Fruit fly (Drosophila melanogaster) whole organism, embryonic: ENCODE results near the gene CG14696.
A peak's percentile ranks its signal among the peaks of the same experiment; 100 is the strongest.

Experiments
- Abd-B ChIP-seq: fragments of 200-800 bp; sonication (Bioruptor generic); optimal IDR thresholded peaks from 2 replicates; lab custom pipeline; 2018; ENCODE audit warnings: missing biosample characterization, mild to moderate bottlenecking, missing genetic modification characterization, moderate library complexity
- Bgb ChIP-seq: fragments of 200-800 bp; sonication (Bioruptor generic); IDR thresholded peaks from 2 replicates; pipeline ENCODE4 v1.3.6; 2022; ENCODE audit warnings: missing biosample characterization, missing genetic modification characterization; ENCODE audit not compliant: partially characterized antibody
- C15 ChIP-seq: fragments of 200-800 bp; sonication (Bioruptor generic); IDR thresholded peaks from 3 replicates; pipeline ENCODE4 v1.3.6; 2022; ENCODE audit warnings: missing biosample characterization, missing genetic modification characterization
- CG10147 ChIP-seq: fragments of 200-800 bp; sonication (Bioruptor generic); optimal IDR thresholded peaks from 2 replicates; lab custom pipeline; 2019; ENCODE audit warnings: missing biosample characterization, mild to moderate bottlenecking, missing genetic modification characterization, moderate library complexity
- CG10959 ChIP-seq: fragments of 200-800 bp; sonication (Bioruptor generic); IDR thresholded peaks from 2 replicates; pipeline ENCODE4 v1.3.6; 2022; ENCODE audit warnings: missing biosample characterization, missing genetic modification characterization
- CG11085 ChIP-seq: fragments of 200-800 bp; sonication (Bioruptor generic); IDR thresholded peaks from 2 replicates; pipeline ENCODE4 v1.3.6; 2022; ENCODE audit warnings: missing biosample characterization, missing genetic modification characterization
- CG13424 ChIP-seq: fragments of 200-800 bp; sonication (Bioruptor generic); optimal IDR thresholded peaks from 2 replicates; lab custom pipeline; 2019; ENCODE audit warnings: missing biosample characterization, mild to moderate bottlenecking, missing genetic modification characterization, moderate library complexity
- CG15514 ChIP-seq: fragments of 200-800 bp; sonication (Bioruptor generic); optimal IDR thresholded peaks from 3 replicates; lab custom pipeline; 2017; ENCODE audit warnings: missing biosample characterization, missing genetic modification characterization, mild to moderate bottlenecking, moderate library complexity, missing genetic modification reagents
- CG17568 ChIP-seq: fragments of 200-800 bp; sonication (Bioruptor generic); optimal IDR thresholded peaks from 2 replicates; lab custom pipeline; 2018; ENCODE audit warnings: missing biosample characterization, mild to moderate bottlenecking, missing genetic modification characterization, moderate library complexity
- CG18476 ChIP-seq: fragments of 200-800 bp; sonication (Bioruptor generic); optimal IDR thresholded peaks from 2 replicates; lab custom pipeline; 2016; ENCODE audit warnings: missing biosample characterization, mild to moderate bottlenecking, missing genetic modification characterization
- CG2199 ChIP-seq: fragments of 200-800 bp; sonication (Bioruptor generic); IDR thresholded peaks from 3 replicates; pipeline ENCODE4 v1.3.6; 2022; ENCODE audit warnings: missing biosample characterization, missing genetic modification characterization
- CG30020 ChIP-seq: fragments of 200-800 bp; optimal IDR thresholded peaks from 2 replicates; lab custom pipeline; 2019; ENCODE audit warnings: missing biosample characterization, mild to moderate bottlenecking, missing genetic modification characterization, moderate library complexity
- CG34376 ChIP-seq: fragments of 200-800 bp; sonication (Bioruptor generic); optimal IDR thresholded peaks from 2 replicates; lab custom pipeline; 2018; ENCODE audit warnings: missing biosample characterization, mild to moderate bottlenecking, missing genetic modification characterization
- CG43689 ChIP-seq: fragments of 200-800 bp; sonication (Bioruptor generic); IDR thresholded peaks from 2 replicates; pipeline ENCODE4 v1.3.6; 2022; ENCODE audit warnings: missing biosample characterization, missing genetic modification characterization
- CG4424 ChIP-seq: fragments of 200-800 bp; sonication (Bioruptor generic); optimal IDR thresholded peaks from 3 replicates; lab custom pipeline; 2016; ENCODE audit warnings: missing biosample characterization, missing genetic modification characterization
- CG6813 ChIP-seq: fragments of 200-800 bp; sonication (Bioruptor generic); optimal IDR thresholded peaks from 2 replicates; lab custom pipeline; 2017; ENCODE audit warnings: missing biosample characterization, missing genetic modification characterization, mild to moderate bottlenecking, moderate library complexity, missing genetic modification reagents
- Camta ChIP-seq: fragments of 200-800 bp; sonication (Bioruptor generic); optimal IDR thresholded peaks from 2 replicates; lab custom pipeline; 2016; ENCODE audit warnings: missing biosample characterization, missing genetic modification characterization
- Dfd ChIP-seq, 2 experiments: fragments of >200 bp; optimal IDR thresholded peaks; 2 replicates each; lab custom pipeline; 2017; ENCODE audit warnings: missing biosample characterization in 2 of 2, missing genetic modification characterization in 2 of 2
- Doc2 ChIP-seq: fragments of 200-800 bp; sonication (Bioruptor generic); IDR thresholded peaks from 2 replicates; pipeline ENCODE4 v1.3.6; 2022; ENCODE audit warnings: missing biosample characterization, missing genetic modification characterization
- Drgx ChIP-seq: fragments of 200-800 bp; sonication (Bioruptor generic); IDR thresholded peaks from 2 replicates; pipeline ENCODE4 v1.3.6; 2022; ENCODE audit warnings: missing biosample characterization, missing genetic modification characterization
- Fer2 ChIP-seq: fragments of 200-800 bp; sonication (Bioruptor generic); optimal IDR thresholded peaks from 2 replicates; lab custom pipeline; 2018; ENCODE audit warnings: missing biosample characterization, mild to moderate bottlenecking, missing genetic modification characterization, moderate library complexity
- HLH4C ChIP-seq: fragments of 200-800 bp; sonication (Bioruptor generic); IDR thresholded peaks from 3 replicates; pipeline ENCODE4 v1.3.6; 2022; ENCODE audit warnings: missing biosample characterization, missing genetic modification characterization; ENCODE audit not compliant: partially characterized antibody
- HmgZ ChIP-seq: fragments of 200-800 bp; sonication (Bioruptor generic); optimal IDR thresholded peaks from 2 replicates; lab custom pipeline; 2018; ENCODE audit warnings: missing biosample characterization, mild to moderate bottlenecking, missing genetic modification characterization
- Hmx ChIP-seq: fragments of 200-800 bp; sonication (Bioruptor generic); optimal IDR thresholded peaks from 2 replicates; lab custom pipeline; 2016; ENCODE audit warnings: missing biosample characterization, missing genetic modification characterization
- Hr78 ChIP-seq, 2 experiments: fragments of 200-800 bp in 1 of 2; fragments of >200 bp in 1 of 2; sonication (Bioruptor generic) in 1 of 2; optimal IDR thresholded peaks; 2 replicates each; lab custom pipeline; 2017 to 2019; ENCODE audit warnings: missing biosample characterization in 2 of 2, missing genetic modification characterization in 2 of 2, mild to moderate bottlenecking in 1 of 2, moderate library complexity in 1 of 2
- MESR4 ChIP-seq: fragments of 200-800 bp; sonication (Bioruptor generic); optimal IDR thresholded peaks from 2 replicates; lab custom pipeline; 2018; ENCODE audit warnings: missing biosample characterization, mild to moderate bottlenecking, missing genetic modification characterization, moderate library complexity
- Med ChIP-seq: fragments of 200-800 bp; sonication (Bioruptor generic); peaks from one replicate; lab custom pipeline; 2016; ENCODE audit warnings: missing biosample characterization, missing genetic modification characterization, mild to moderate bottlenecking, inconsistent platforms, moderate library complexity
- Nf-YA ChIP-seq: fragments of 200-800 bp; sonication (Bioruptor generic); IDR thresholded peaks from 2 replicates; pipeline ENCODE4 v1.3.6; 2022; ENCODE audit warnings: missing biosample characterization, missing genetic modification characterization
- Pdp1 ChIP-seq, 2 experiments: fragments of 200-800 bp; sonication (Bioruptor generic); optimal IDR thresholded peaks; 3 replicates each; lab custom pipeline; 2016; ENCODE audit warnings: missing biosample characterization in 2 of 2, missing genetic modification characterization in 2 of 2, mild to moderate bottlenecking in 1 of 2, moderate library complexity in 1 of 2
- Ptx1 ChIP-seq: fragments of 200-800 bp; sonication (Bioruptor generic); IDR thresholded peaks from 2 replicates; pipeline ENCODE4 v1.3.6; 2022; ENCODE audit warnings: missing biosample characterization, missing genetic modification characterization
- Sox102F ChIP-seq: fragments of 200-800 bp; sonication (Bioruptor generic); optimal IDR thresholded peaks from 2 replicates; lab custom pipeline; 2018; ENCODE audit warnings: missing biosample characterization, mild to moderate bottlenecking, missing genetic modification characterization, moderate library complexity
- TFAM ChIP-seq: fragments of 200-800 bp; sonication (Bioruptor generic); optimal IDR thresholded peaks from 2 replicates; lab custom pipeline; 2017; ENCODE audit warnings: missing biosample characterization, missing genetic modification characterization, inconsistent platforms
- ash1 ChIP-seq: fragments of 200-800 bp; sonication (Bioruptor generic); optimal IDR thresholded peaks from 2 replicates; lab custom pipeline; 2018; ENCODE audit warnings: missing biosample characterization, mild to moderate bottlenecking, missing genetic modification characterization
- cas ChIP-seq: fragments of 200-800 bp; sonication (Bioruptor generic); IDR thresholded peaks from 2 replicates; pipeline ENCODE4 v1.3.6; 2022; ENCODE audit warnings: missing biosample characterization, missing genetic modification characterization
- chn ChIP-seq: fragments of 200-800 bp; sonication (Bioruptor generic); optimal IDR thresholded peaks from 2 replicates; lab custom pipeline; 2016; ENCODE audit warnings: missing biosample characterization, missing genetic modification characterization
- gem ChIP-seq: fragments of 200-800 bp; sonication (Bioruptor generic); optimal IDR thresholded peaks from 2 replicates; lab custom pipeline; 2019; ENCODE audit warnings: missing biosample characterization, mild to moderate bottlenecking, missing genetic modification characterization, moderate library complexity
- hbn ChIP-seq: fragments of 200-800 bp; sonication (Bioruptor generic); IDR thresholded peaks from 2 replicates; pipeline ENCODE4 v1.3.6; 2022; ENCODE audit warnings: missing biosample characterization, missing genetic modification characterization; ENCODE audit not compliant: partially characterized antibody
- hkb ChIP-seq, 2 experiments: fragments of 200-800 bp in 1 of 2; fragments of >200 bp in 1 of 2; sonication (Bioruptor generic) in 1 of 2; IDR thresholded peaks in 1 of 2; optimal IDR thresholded peaks in 1 of 2; 2 replicates each; pipeline versions ENCODE4 v1.3.6 to Lab custom; 2017 to 2022; ENCODE audit warnings: missing biosample characterization in 1 of 2, missing genetic modification characterization in 1 of 2
- ind ChIP-seq: fragments of 200-800 bp; sonication (Bioruptor generic); optimal IDR thresholded peaks from 3 replicates; lab custom pipeline; 2016; ENCODE audit warnings: missing biosample characterization, missing genetic modification characterization
- otp ChIP-seq: fragments of 200-800 bp; sonication (Bioruptor generic); IDR thresholded peaks from 3 replicates; pipeline ENCODE4, ENCODE4 v1.3.6; 2022; ENCODE audit warnings: missing biosample characterization, missing genetic modification characterization
- prd ChIP-seq, 3 experiments: fragments of >200 bp in 2 of 3; fragments of 200-800 bp in 1 of 3; sonication (Bioruptor generic) in 1 of 3; optimal IDR thresholded peaks in 2 of 3; IDR thresholded peaks in 1 of 3; 2 replicates in 2 of 3; 3 replicates in 1 of 3; pipeline versions ENCODE4 v1.3.6 to Lab custom; 2017 to 2022; ENCODE audit warnings: missing biosample characterization in 1 of 3, missing genetic modification characterization in 1 of 3
- run ChIP-seq: fragments of 200-800 bp; sonication (Bioruptor generic); optimal IDR thresholded peaks from 3 replicates; lab custom pipeline; 2018; ENCODE audit warnings: missing biosample characterization, mild to moderate bottlenecking, missing genetic modification characterization
- sens ChIP-seq: fragments of 200-800 bp; sonication (Bioruptor generic); peaks from one replicate; lab custom pipeline; 2016; ENCODE audit warnings: missing biosample characterization, missing genetic modification characterization
- sug ChIP-seq: fragments of 200-800 bp; optimal IDR thresholded peaks from 2 replicates; lab custom pipeline; 2019; ENCODE audit warnings: missing biosample characterization, mild to moderate bottlenecking, missing genetic modification characterization, moderate library complexity
- vfl ChIP-seq: fragments of 200-800 bp; sonication (Bioruptor generic); optimal IDR thresholded peaks from 2 replicates; lab custom pipeline; 2016; ENCODE audit warnings: missing biosample characterization, missing genetic modification characterization
- wor ChIP-seq: fragments of 200-800 bp; sonication (Bioruptor generic); IDR thresholded peaks from 2 replicates; pipeline ENCODE4 v1.3.6; 2022; ENCODE audit warnings: missing biosample characterization, missing genetic modification characterization
- zfh2 ChIP-seq: fragments of 200-800 bp; sonication (Bioruptor generic); optimal IDR thresholded peaks from 2 replicates; lab custom pipeline; 2016; ENCODE audit warnings: missing biosample characterization, missing genetic modification characterization

CG14696 gene

DNA sequence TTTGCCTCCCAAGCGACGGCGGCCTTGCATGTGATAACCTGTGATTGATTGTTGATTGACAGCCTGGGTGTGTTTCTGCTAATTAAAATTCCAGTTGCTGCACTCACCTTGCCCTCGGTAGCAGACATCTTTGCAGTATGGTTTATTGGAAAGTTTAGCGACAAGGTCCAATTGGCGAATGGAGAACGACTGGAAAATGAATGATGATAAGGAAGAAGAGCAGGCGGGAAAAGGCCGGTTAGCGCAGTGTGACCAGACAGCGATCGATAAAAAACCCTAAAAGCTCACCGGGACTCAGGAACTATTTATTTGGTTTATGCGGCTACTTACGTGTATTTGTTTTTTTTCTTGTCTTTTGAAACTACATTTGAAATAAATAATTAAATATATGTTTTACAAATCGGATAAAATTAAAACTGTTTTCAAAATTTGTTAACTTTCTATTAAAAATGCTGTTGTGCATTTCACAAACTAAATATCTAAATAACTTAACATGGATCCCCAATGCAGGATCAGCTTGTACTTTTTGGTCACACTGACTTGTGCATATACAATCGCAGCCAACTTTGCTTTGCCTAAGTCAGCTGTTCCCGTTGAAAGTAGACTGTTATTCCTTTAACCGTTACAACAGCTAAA is 12.5 kb downstream of the CG14696 start, which contains the start of gene Fdh (continued):
- no peak for TF ChIP-seq cas
- TF ChIP-seq Ptx1 (GFP tag; lab: Robert Waterston, UW): peak; percentile 45
- no peak for TF ChIP-seq Nf-YA (GFP tag; lab: Robert Waterston, UW)
- no peak for TF ChIP-seq Hmx (GFP tag; lab: Kevin White, UChicago)
- no peak for TF ChIP-seq wor
- TF ChIP-seq CG30020 (tag; lab: Kevin White, UChicago): peak; percentile 39
- no peak for TF ChIP-seq Dfd (GFP tag; optimal IDR thresholded peaks at IDR 0.05; lab: Kevin White, UChicago)
- TF ChIP-seq HmgZ (tag; lab: Kevin White, UChicago): peak; percentile 1
- TF ChIP-seq Abd-B: no peak
- no peak for TF ChIP-seq Bgb (GFP tag; lab: Robert Waterston, UW)
- peak; percentile 41 for TF ChIP-seq Sox102F (GFP tag; lab: Kevin White, UChicago)
- TF ChIP-seq Fer2 (tag; lab: Kevin White, UChicago): peak; percentile 32

DNA sequence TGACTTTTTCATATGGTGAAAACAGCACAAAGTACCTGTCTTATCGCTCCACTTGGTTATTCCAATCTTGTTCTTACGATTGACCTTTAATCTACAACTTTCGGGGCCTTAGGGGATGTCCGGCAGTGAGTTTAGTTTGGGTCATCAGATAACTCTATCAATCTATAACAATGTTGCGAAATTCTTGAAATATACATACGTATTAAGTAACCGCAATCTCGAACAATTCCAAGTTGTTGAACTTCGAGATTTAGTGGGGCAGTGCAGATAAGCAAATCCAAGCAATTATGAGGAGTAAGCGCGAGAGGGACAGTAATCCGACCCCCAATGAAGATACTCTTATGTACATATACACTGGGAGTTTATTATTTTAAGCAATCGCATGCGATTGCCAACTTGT is 14.2 kb downstream of the CG14696 start:
- TF ChIP-seq CG15514 (GFP tag; lab: Kevin White, UChicago) (no peak), CG2199 (GFP tag; lab: Robert Waterston, UW) (no peak), CG10147 (GFP tag; lab: Kevin White, UChicago) (no peak), Hr78 (GFP tag; optimal IDR thresholded peaks at IDR 0.05; lab: Kevin White, UChicago) (peak in 1 of 2 experiments; percentile 12), TFAM (no peak), sens (GFP tag; lab: Kevin White, UChicago) (peak; percentile 37), ash1 (GFP tag; lab: Kevin White, UChicago) (no peak), Drgx (GFP tag; lab: Robert Waterston, UW) (no peak), Doc2 (GFP tag; lab: Robert Waterston, UW) (no peak), CG10959 (GFP tag; lab: Robert Waterston, UW) (no peak), CG34376 (GFP tag; lab: Kevin White, UChicago) (peak; percentile 20), CG6813 (no peak), chn (GFP tag; lab: Kevin White, UChicago) (no peak), sug (tag; lab: Kevin White, UChicago) (peak; percentile 92), Camta (GFP tag; lab: Kevin White, UChicago) (no peak), run (tag; lab: Kevin White, UChicago) (no peak), Pdp1 (GFP tag; optimal IDR thresholded peaks at IDR 0.05; lab: Kevin White, UChicago) (peak in 1 of 2 experiments; percentile 58), CG13424 (no peak)

DNA sequence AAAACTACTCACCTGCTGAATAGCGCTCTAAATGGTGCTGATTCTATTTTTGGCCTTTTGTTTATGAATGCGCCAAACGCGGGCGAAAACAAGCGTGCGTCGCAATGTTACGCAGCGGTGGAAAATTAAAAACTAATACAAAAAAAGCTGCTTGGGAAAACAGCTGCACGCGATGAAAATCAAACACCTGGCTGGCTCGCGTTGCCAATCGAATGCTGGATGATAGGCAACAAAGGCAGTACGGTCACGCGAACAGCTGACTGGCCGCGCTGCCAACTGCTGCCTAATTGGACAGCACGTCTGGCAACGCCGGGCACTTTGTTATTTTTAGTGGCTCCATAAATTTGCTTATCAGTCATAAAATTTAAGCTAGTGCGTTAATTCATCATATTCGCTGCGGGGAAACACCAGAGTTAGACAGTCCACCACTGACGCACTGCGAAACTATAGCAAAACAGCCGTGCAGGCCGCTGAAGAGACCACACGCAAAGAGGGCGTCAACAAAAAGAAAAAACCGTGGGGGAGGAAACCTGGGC is 16.3 kb downstream of the CG14696 start, which contains the start of the genes SelR and Tsp86D:
Gene SelR, minus strand, starts transcription at position 216 of the 536 bp plus-strand sequence.
Gene Tsp86D, plus strand, starts transcription at position 282 of the 536 bp plus-strand sequence.
- peak; percentile 62 for TF ChIP-seq CG17568 (GFP tag; lab: Kevin White, UChicago)
- no peak for TF ChIP-seq vfl (GFP tag; lab: Kevin White, UChicago)
- no peak for TF ChIP-seq CG4424
- no peak for TF ChIP-seq gem (tag; lab: Kevin White, UChicago)
- TF ChIP-seq CG11085: no peak
- TF ChIP-seq HLH4C (GFP tag; lab: Robert Waterston, UW): peak; percentile 48; the same call in 1 of the 3 replicates
- TF ChIP-seq MESR4: peak; percentile 87
- TF ChIP-seq ind: no peak
- no peak for TF ChIP-seq CG18476 (GFP tag; lab: Kevin White, UChicago)
- TF ChIP-seq prd (optimal IDR thresholded peaks at IDR 0.05; lab: Kevin White, UChicago): no peak
- TF ChIP-seq prd (GFP tag; IDR thresholded peaks at IDR 0.05; lab: Robert Waterston, UW): no peak
- TF ChIP-seq otp (GFP tag; lab: Robert Waterston, UW): peak; percentile 61; the same call in 1 of the 3 replicates
- peak; percentile 95 for TF ChIP-seq Med
- TF ChIP-seq CG43689 (GFP tag; lab: Robert Waterston, UW): no peak
- peak; percentile 61 for TF ChIP-seq hkb (optimal IDR thresholded peaks at IDR 0.05; lab: Kevin White, UChicago)
- no peak for TF ChIP-seq hkb (GFP tag; IDR thresholded peaks at IDR 0.05; lab: Robert Waterston, UW)
- no peak for TF ChIP-seq C15
- peak; percentile 27; the same call in 1 of the 2 replicates for TF ChIP-seq hbn (GFP tag; lab: Robert Waterston, UW)
- TF ChIP-seq zfh2 (GFP tag; lab: Kevin White, UChicago): no peak
